Worm (Caenorhabditis elegans) whole organism, L4/young adult: ENCODE data around the gene lgc-12.

Experiments used
- W03F9.2 ChIP-seq: fragments of 150-350 bp; optimal IDR thresholded peaks from 2 replicates; lab custom pipeline; 2014; ENCODE audit warnings: missing biosample characterization, missing genetic modification characterization
- dao-5 ChIP-seq: sonication (generic microtip); optimal IDR thresholded peaks from 2 replicates; lab custom pipeline; 2016; ENCODE audit warnings: missing genotype, missing genetic modification characterization, moderate library complexity, missing compliant biosample characterization
- him-1 ChIP-seq: sonication (generic microtip); optimal IDR thresholded peaks from 2 replicates; lab custom pipeline; 2016; ENCODE audit warnings: missing genotype, missing genetic modification reagents, missing genetic modification characterization, missing compliant biosample characterization

The lgc-12 gene

ce11 chrIII:7548963-7549362 lies 13.0 kb upstream of the lgc-12 start:
- TF ChIP-seq him-1: no peak
- TF ChIP-seq dao-5 (tag; lab: Kevin White, UChicago): no peak
- TF ChIP-seq W03F9.2 (tag; lab: Kevin White, UChicago): no peak

- TF ChIP-seq W03F9.2 (tag; lab: Kevin White, UChicago): no peak
- no peak for TF ChIP-seq dao-5 (tag; lab: Kevin White, UChicago)
- no peak for TF ChIP-seq him-1
Measured at ce11 chrIII:7550979-7551378, 11.0 kb upstream of the lgc-12 start.

- TF ChIP-seq dao-5 (tag; lab: Kevin White, UChicago): no peak
- TF ChIP-seq him-1: no peak
- TF ChIP-seq W03F9.2 (tag; lab: Kevin White, UChicago): no peak
Measured at ce11 chrIII:7552859-7553258, 9.1 kb upstream of the lgc-12 start.

- no peak for TF ChIP-seq dao-5 (tag; lab: Kevin White, UChicago)
- TF ChIP-seq W03F9.2 (tag; lab: Kevin White, UChicago): no peak
- no peak for TF ChIP-seq him-1
Measured at ce11 chrIII:7553693-7554226, 8.2 kb upstream of the lgc-12 start.

DNA sequence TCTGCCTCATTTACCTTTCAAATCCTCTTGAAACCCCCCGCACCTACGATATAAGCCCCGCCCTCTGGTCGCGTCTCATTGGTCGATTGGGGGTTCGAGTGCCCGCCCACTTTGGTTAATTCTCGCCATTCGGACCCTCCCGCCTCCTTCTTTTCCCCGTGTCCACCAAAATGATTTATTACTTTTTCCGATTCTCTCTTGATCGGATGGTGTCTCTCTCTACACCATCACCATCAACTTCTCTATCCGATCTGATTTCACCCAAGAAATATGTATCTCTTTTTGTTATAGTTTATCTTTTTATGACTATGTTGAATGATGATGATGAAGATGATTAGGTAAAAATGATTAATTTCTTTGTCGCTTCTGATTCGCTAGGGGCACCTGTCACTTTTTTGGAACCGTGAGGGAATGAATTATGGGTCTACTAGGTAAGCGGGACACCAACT lies 7.3 kb upstream of the lgc-12 start:
- TF ChIP-seq W03F9.2 (tag; lab: Kevin White, UChicago) (no peak), dao-5 (tag; lab: Kevin White, UChicago) (no peak), him-1 (no peak)

- TF ChIP-seq him-1 (no peak), dao-5 (tag; lab: Kevin White, UChicago) (no peak)
Measured at ce11 chrIII:7555360-7555759, 6.6 kb upstream of the lgc-12 start, which contains the start of gene ceh-13. TSS of gene ceh-13 (plus strand) at chrIII:7555660.

ce11 chrIII:7557930-7558470 lies 4.0 kb upstream of the lgc-12 start:
- TF ChIP-seq him-1 (no peak), dao-5 (tag; lab: Kevin White, UChicago) (no peak), W03F9.2 (tag; lab: Kevin White, UChicago) (no peak)

- TF ChIP-seq W03F9.2 (tag; lab: Kevin White, UChicago) (no peak), dao-5 (tag; lab: Kevin White, UChicago) (no peak), him-1 (no peak)
Measured at ce11 chrIII:7558658-7559057, 3.3 kb upstream of the lgc-12 start.

- TF ChIP-seq him-1 (no peak), dao-5 (tag; lab: Kevin White, UChicago) (no peak), W03F9.2 (tag; lab: Kevin White, UChicago) (no peak)
Measured at ce11 chrIII:7559869-7560268, 2.1 kb upstream of the lgc-12 start.

DNA sequence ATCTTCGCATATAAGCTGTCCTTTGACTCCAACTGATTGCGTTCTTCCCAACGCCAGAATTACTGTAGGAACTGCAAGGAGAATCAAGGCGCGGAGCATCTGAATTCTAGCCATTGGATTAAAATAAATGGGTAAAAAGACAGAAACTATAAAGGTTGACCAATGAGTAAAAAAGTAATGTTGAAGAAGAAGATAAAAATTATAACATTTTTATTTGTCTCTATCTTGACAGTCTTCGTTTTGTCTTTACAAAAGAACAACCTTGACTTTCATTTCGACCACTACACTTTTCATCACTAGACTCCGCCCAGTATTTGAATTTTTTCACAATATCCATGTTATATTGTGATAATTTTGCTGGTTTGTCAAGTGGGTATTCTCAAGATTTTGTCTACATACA lies 3.3 kb downstream of the lgc-12 start, which contains the start of gene ttr-8:
Gene ttr-8 (minus strand): TSS at position 101 of the 400 bp plus-strand sequence.
- no peak for TF ChIP-seq W03F9.2 (tag; lab: Kevin White, UChicago)
- TF ChIP-seq him-1: no peak
- no peak for TF ChIP-seq dao-5 (tag; lab: Kevin White, UChicago)

DNA sequence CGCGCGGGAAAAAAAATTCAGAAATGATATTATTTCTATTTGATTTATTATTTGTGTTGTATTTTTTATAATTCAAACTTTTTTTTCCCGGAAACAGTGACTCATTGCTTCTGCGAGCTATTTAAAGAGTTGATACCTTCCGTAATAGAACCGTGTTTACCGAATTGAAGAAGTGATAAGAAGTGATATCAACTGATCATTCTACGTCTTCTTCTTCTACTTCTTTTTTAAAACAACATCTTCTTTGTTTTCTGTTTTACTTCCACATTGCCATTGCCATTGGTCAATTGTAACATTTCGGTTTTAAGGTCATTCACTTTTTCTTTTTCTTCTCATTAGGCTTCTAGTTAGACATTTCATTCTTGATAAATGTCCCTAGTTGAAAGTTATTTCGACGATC lies 4.1 kb downstream of the lgc-12 start, which contains the start of gene ttr-32:
Gene ttr-32 (plus strand): TSS at position 314 of the 400 bp plus-strand sequence.
- TF ChIP-seq W03F9.2 (tag; lab: Kevin White, UChicago) (no peak), him-1 (no peak), dao-5 (tag; lab: Kevin White, UChicago) (no peak)

- TF ChIP-seq him-1 (peak; percentile 78), W03F9.2 (tag; lab: Kevin White, UChicago) (peak; percentile 66), dao-5 (tag; lab: Kevin White, UChicago) (no peak)
Measured at ce11 chrIII:7570083-7570695, 8.2 kb downstream of the lgc-12 start, which contains the start of gene R13A5.7. TSS of gene R13A5.7 (minus strand) at chrIII:7570133.

DNA sequence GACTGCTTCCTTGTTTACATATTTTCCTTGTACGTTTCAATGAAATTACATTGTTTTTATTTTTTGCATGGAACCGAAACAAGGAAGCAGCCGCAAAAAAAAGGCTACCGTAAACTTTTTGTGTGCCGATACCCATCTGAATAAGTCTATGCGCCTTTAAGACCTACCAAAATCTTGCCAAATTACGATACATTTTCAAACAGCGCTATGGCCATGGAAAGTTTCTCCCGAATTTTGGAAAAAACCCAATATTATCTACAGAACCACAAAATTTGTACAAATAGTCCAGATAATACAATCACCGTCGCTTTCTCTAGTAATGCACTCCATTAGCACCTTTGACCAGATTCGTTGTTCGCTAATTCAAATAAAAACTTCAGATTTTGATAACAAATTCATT lies 9.8 kb downstream of the lgc-12 start:
- TF ChIP-seq dao-5 (tag; lab: Kevin White, UChicago) (no peak), W03F9.2 (tag; lab: Kevin White, UChicago) (no peak), him-1 (no peak)

DNA sequence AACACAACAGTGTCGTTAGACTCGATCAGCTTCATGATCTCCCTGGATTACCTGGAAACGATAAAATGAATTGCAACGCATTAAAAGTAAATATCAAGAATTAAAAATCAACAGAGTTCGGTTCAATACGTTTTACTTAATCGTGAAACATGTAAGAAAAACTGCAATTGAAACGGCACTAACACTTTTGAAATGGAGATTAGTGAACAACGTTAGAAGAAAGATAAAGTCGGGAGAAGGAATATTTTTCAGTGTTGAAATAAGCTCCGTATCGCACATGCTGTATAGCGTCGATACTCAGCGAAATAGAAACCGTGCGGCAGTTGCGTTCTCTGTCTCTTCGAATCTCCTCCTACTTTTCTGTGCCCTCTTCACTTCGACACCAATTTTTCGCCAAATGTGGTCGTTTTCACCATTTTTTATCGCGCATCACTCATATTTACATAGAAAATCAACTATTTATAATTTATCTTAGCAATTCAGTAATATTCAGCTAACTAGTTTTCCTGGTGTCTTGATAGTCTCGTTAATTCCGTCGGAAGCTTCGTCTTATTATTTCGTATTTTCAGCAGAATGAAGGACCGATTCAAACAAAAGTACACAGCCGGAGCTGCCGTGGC lies 10.9 kb downstream of the lgc-12 start, which contains the start of the genes rpl-9 and lpd-7:
Gene rpl-9 (minus strand): TSS at position 51 of the 620 bp plus-strand sequence.
Gene lpd-7 (plus strand): TSS at position 570 of the 620 bp plus-strand sequence.
- peak; percentile 81 for TF ChIP-seq W03F9.2 (tag; lab: Kevin White, UChicago)
- no peak for TF ChIP-seq dao-5 (tag; lab: Kevin White, UChicago)
- TF ChIP-seq him-1: peak; percentile 59
